Fruit fly (Drosophila melanogaster): ENCODE data around the gene Alg13.
A peak's percentile ranks its signal among the peaks of the same experiment; 100 is the strongest.

Gene Alg13

dm6 chr3R:29088938-29089661 lies 49.3 kb downstream of the Alg13 start (continued):
- TF ChIP-seq Ptx1 (GFP tag; IDR thresholded peaks at IDR 0.05) (peak; percentile 77), disco-r (GFP tag; optimal IDR thresholded peaks at IDR 0.05) (peak; percentile 28), Atf-2 (GFP tag; optimal IDR thresholded peaks at IDR 0.05) (peak; percentile 60), CG9797 (GFP tag; optimal IDR thresholded peaks at IDR 0.05) (no peak), exex (tag; optimal IDR thresholded peaks at IDR 0.05) (peak; percentile 27), H2.0 (GFP tag; IDR thresholded peaks at IDR 0.05) (peak; percentile 51), prd (optimal IDR thresholded peaks at IDR 0.05) (no peak), prd (GFP tag; IDR thresholded peaks at IDR 0.05) (peak; percentile 79), Tbp (GFP tag; optimal IDR thresholded peaks at IDR 0.05) (no peak), pb (GFP tag; optimal IDR thresholded peaks at IDR 0.05) (no peak), CG17359 (tag; optimal IDR thresholded peaks at IDR 0.05) (peak; percentile 74), mld (GFP tag; IDR thresholded peaks at IDR 0.05; ENCODE audit: partially characterized antibody) (no peak), CG14667 (GFP tag; IDR thresholded peaks at IDR 0.05) (peak; percentile 47; the same call in 1 of the 2 replicates), CG12391 (tag; optimal IDR thresholded peaks at IDR 0.05) (peak; percentile 82), CG11456 (GFP tag; IDR thresholded peaks at IDR 0.05) (0 out of 3 replicates have a peak, but pooled peaks have one; percentile 48), dimm (GFP tag; IDR thresholded peaks at IDR 0.05) (no peak), CG14965 (GFP tag; optimal IDR thresholded peaks at IDR 0.05; ENCODE audit: borderline replicate concordance) (no peak), CG1529 (GFP tag; optimal IDR thresholded peaks at IDR 0.05) (peak; percentile 65), Ada2b (GFP tag; IDR thresholded peaks at IDR 0.05) (peak; percentile 27; the same call in 1 of the 2 replicates), Trl (optimal IDR thresholded peaks at IDR 0.05) (peak in 1 of 2 experiments; percentile 1), Trl (GFP tag; optimal IDR thresholded peaks at IDR 0.05) (peak; percentile 34), chm (GFP tag; IDR thresholded peaks at IDR 0.05) (peak; percentile 10; the same call in 1 of the 2 replicates), ap (GFP tag; IDR thresholded peaks at IDR 0.05) (peak; percentile 60), slou (GFP tag; optimal IDR thresholded peaks at IDR 0.05) (no peak), Ets97D (GFP tag; optimal IDR thresholded peaks at IDR 0.05) (peak; percentile 4), CG12942 (GFP tag; optimal IDR thresholded peaks at IDR 0.05) (peak; percentile 41), CG15696 (tag; optimal IDR thresholded peaks at IDR 0.05) (peak; percentile 34), Dref (GFP tag; IDR thresholded peaks at IDR 0.05) (no peak), Dfd (GFP tag; optimal IDR thresholded peaks at IDR 0.05) (no peak), kah (GFP tag; optimal IDR thresholded peaks at IDR 0.05) (no peak), chif (GFP tag; optimal IDR thresholded peaks at IDR 0.05) (peak; percentile 56 to 62), gce (GFP tag; IDR thresholded peaks at IDR 0.05) (0 out of 3 replicates have a peak, but pooled peaks have one; percentile 41), Hr3 (GFP tag; optimal IDR thresholded peaks at IDR 0.05) (peak; percentile 60), GATAe (GFP tag; conservative IDR thresholded peaks at IDR 0.05) (no peak), CG3838 (GFP tag; optimal IDR thresholded peaks at IDR 0.05) (no peak), Nf-YB (GFP tag; optimal IDR thresholded peaks at IDR 0.05) (peak; percentile 21), emc (GFP tag; optimal IDR thresholded peaks at IDR 0.05) (no peak), pzg (GFP tag; optimal IDR thresholded peaks at IDR 0.05) (no peak), salm (tag; optimal IDR thresholded peaks at IDR 0.05) (no peak), CG15479 (GFP tag; optimal IDR thresholded peaks at IDR 0.05) (no peak), kni (GFP tag; optimal IDR thresholded peaks at IDR 0.05) (peak; percentile 72), scrt (GFP tag; optimal IDR thresholded peaks at IDR 0.05) (peak; percentile 55), Scr (GFP tag; IDR thresholded peaks at IDR 0.05; ENCODE audit: partially characterized antibody) (no peak), peb (GFP tag; IDR thresholded peaks at IDR 0.05) (0 out of 2 replicates have a peak, but pooled peaks have one; percentile 49), CG8944 (GFP tag; optimal IDR thresholded peaks at IDR 0.05) (peak; percentile 52), lbe (GFP tag; optimal IDR thresholded peaks at IDR 0.05) (peak; percentile 10), CG10654 (GFP tag; optimal IDR thresholded peaks at IDR 0.05) (peak; percentile 45), CG33213 (GFP tag; optimal IDR thresholded peaks at IDR 0.05) (peak; percentile 38), Hmx (GFP tag; optimal IDR thresholded peaks at IDR 0.05) (no peak), CG3163 (GFP tag; optimal IDR thresholded peaks at IDR 0.05) (peak; percentile 24), Nf-YA (GFP tag; IDR thresholded peaks at IDR 0.05) (0 out of 2 replicates have a peak, but pooled peaks have one; percentile 29)
